Worm (Caenorhabditis elegans): ENCODE measurements around the gene clec-137.

DNA sequence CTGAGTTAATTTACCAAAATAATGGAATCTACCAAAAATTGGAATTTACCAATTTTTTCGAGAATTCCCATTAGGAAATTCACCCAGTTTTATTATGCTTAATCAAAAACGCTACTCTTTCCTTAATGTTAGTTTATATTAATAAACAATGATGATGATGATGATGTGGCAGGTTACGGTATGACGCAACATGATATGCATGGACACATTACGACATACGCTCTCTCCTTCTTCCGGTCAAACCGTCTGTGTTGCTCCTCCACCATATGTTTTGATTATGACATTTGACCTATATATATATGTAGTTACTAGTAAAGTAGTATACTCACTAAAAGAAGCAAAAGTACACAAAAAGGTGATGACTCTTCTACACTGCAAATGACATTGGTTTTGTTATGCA lies 40.5 kb downstream of the clec-137 start:
- TF ChIP-seq egl-27 (tag; optimal IDR thresholded peaks at IDR 0.05) (no peak), unc-39 (tag; optimal IDR thresholded peaks at IDR 0.05) (no peak), aly-2 (tag; optimal IDR thresholded peaks at IDR 0.05) (no peak)

Data from whole organism, L2 larva.